Worm (Caenorhabditis elegans) whole organism, L4 larva: ENCODE data around the gene eak-7.
A peak's percentile ranks its signal among the peaks of the same experiment; 100 is the strongest.

Experiments
- F10B5.3 ChIP-seq: sonication (generic microtip); optimal IDR thresholded peaks from 2 replicates; lab custom pipeline; 2016; ENCODE audit warnings: mild to moderate bottlenecking, missing genetic modification characterization, missing compliant biosample characterization
- F26F4.8 ChIP-seq: fragments of 200-800 bp; sonication (Bioruptor generic); conservative IDR thresholded peaks from 2 replicates; pipeline ENCODE4 v1.3.6; 2022; ENCODE audit warnings: missing genetic modification characterization, missing compliant biosample characterization
- F44E2.7 ChIP-seq: fragments of 200-800 bp; sonication (Bioruptor generic); IDR thresholded peaks from 2 replicates; pipeline ENCODE4 v2.1.2; 2022; ENCODE audit warnings: missing genetic modification characterization, missing compliant biosample characterization
- F49E8.2 ChIP-seq: sonication (generic microtip); optimal IDR thresholded peaks from 2 replicates; lab custom pipeline; 2016; ENCODE audit warnings: missing compliant biosample characterization, mild to moderate bottlenecking, missing genetic modification characterization, borderline replicate concordance
- R02D3.7 ChIP-seq: fragments of 150-350 bp; sonication (generic microtip); optimal IDR thresholded peaks from 3 replicates; lab custom pipeline; 2014; ENCODE audit warnings: missing biosample characterization, missing genetic modification characterization
- T26A8.4 ChIP-seq: fragments of 200-800 bp; sonication (Bioruptor generic); IDR thresholded peaks from 2 replicates; pipeline ENCODE4 v1.3.6; 2022; ENCODE audit warnings: missing genetic modification characterization, missing compliant biosample characterization
- Y48G9A.11 ChIP-seq: fragments of 200-800 bp; sonication (Bioruptor generic); IDR thresholded peaks from 2 replicates; pipeline ENCODE4 v1.3.6; 2022; ENCODE audit warnings: missing genetic modification reagents, missing genetic modification characterization, missing compliant biosample characterization
- aha-1 ChIP-seq: fragments of 150-350 bp; peaks from one replicate; lab custom pipeline; 2014; ENCODE audit warnings: missing biosample characterization, missing genetic modification characterization
- attf-4 ChIP-seq: sonication (generic microtip); optimal IDR thresholded peaks from 3 replicates; lab custom pipeline; 2017; ENCODE audit warnings: missing biosample characterization, missing genetic modification characterization
- ceh-32 ChIP-seq: sonication (generic microtip); optimal IDR thresholded peaks from 2 replicates; lab custom pipeline; 2016; ENCODE audit warnings: mild to moderate bottlenecking, missing genetic modification characterization, missing compliant biosample characterization; ENCODE audit not compliant: poor library complexity
- ceh-44 ChIP-seq: fragments of 200-800 bp; sonication (Bioruptor generic); IDR thresholded peaks from 2 replicates; pipeline ENCODE4 v1.3.6; 2022; ENCODE audit warnings: missing genetic modification reagents, missing genetic modification characterization, missing compliant biosample characterization
- ceh-62 ChIP-seq: sonication (generic microtip); optimal IDR thresholded peaks from 2 replicates; lab custom pipeline; 2017; ENCODE audit warnings: missing biosample characterization, missing genetic modification characterization
- cey-2 ChIP-seq: sonication (generic microtip); optimal IDR thresholded peaks from 3 replicates; lab custom pipeline; 2017; ENCODE audit warnings: missing genetic modification characterization, mild to moderate bottlenecking, missing compliant biosample characterization, antibody characterized with exemption, borderline replicate concordance; ENCODE audit not compliant: insufficient read depth
- dpl-1 ChIP-seq: fragments of 150-350 bp; optimal IDR thresholded peaks from 2 replicates; lab custom pipeline; 2014; ENCODE audit warnings: missing biosample characterization, missing genetic modification reagents, missing genetic modification characterization
- duxl-1 ChIP-seq: sonication (generic microtip); optimal IDR thresholded peaks from 2 replicates; lab custom pipeline; 2016; ENCODE audit warnings: mild to moderate bottlenecking, missing genetic modification characterization, moderate library complexity, missing compliant biosample characterization; ENCODE audit not compliant: poor library complexity
- egl-43 ChIP-seq: fragments of 200-800 bp; sonication (Bioruptor generic); IDR thresholded peaks from 2 replicates; pipeline ENCODE4 v1.3.6; 2022; ENCODE audit warnings: missing genetic modification reagents, missing genetic modification characterization, missing compliant biosample characterization
- gei-8 ChIP-seq: fragments of 200-800 bp; sonication (Bioruptor generic); optimal IDR thresholded peaks from 2 replicates; lab custom pipeline; 2018; ENCODE audit warnings: mild to moderate bottlenecking, missing genetic modification characterization, missing compliant biosample characterization
- hmg-1.1 ChIP-seq: fragments of 200-800 bp; sonication (Bioruptor generic); IDR thresholded peaks from 2 replicates; pipeline ENCODE4 v1.3.6; 2022; ENCODE audit warnings: missing genetic modification reagents, missing genetic modification characterization, missing compliant biosample characterization
- lin-39 ChIP-seq: fragments of 150-350 bp; optimal IDR thresholded peaks from 2 replicates; lab custom pipeline; 2014; ENCODE audit warnings: missing biosample characterization, missing genetic modification reagents, missing genetic modification characterization
- lir-3 ChIP-seq: sonication (generic microtip); optimal IDR thresholded peaks from 2 replicates; lab custom pipeline; 2016; ENCODE audit warnings: mild to moderate bottlenecking, missing genetic modification characterization, missing compliant biosample characterization
- lsy-2 ChIP-seq, 2 experiments: fragments of 150-350 bp in 1 of 2; sonication (generic microtip) in 1 of 2; optimal IDR thresholded peaks; 2 replicates each; lab custom pipeline; 2014 to 2017; ENCODE audit warnings: missing biosample characterization in 2 of 2, missing genetic modification characterization in 2 of 2
- madf-5 ChIP-seq, 2 experiments: fragments of 200-800 bp; sonication (Bioruptor generic); IDR thresholded peaks; 2 replicates each; pipeline ENCODE4 v1.3.6; 2022; ENCODE audit warnings: missing compliant biosample characterization in 2 of 2, missing genetic modification characterization in 2 of 2
- madf-9 ChIP-seq: fragments of 200-800 bp; sonication (Bioruptor generic); conservative IDR thresholded peaks from 2 replicates; pipeline ENCODE4 v1.3.6; 2022; ENCODE audit warnings: missing genetic modification reagents, missing genetic modification characterization, missing compliant biosample characterization
- nhr-102 ChIP-seq: sonication (generic microtip); optimal IDR thresholded peaks from 2 replicates; lab custom pipeline; 2016; ENCODE audit warnings: mild to moderate bottlenecking, missing genetic modification characterization, moderate library complexity, missing compliant biosample characterization
- nhr-237 ChIP-seq: sonication (generic microtip); optimal IDR thresholded peaks from 2 replicates; lab custom pipeline; 2017; ENCODE audit warnings: missing biosample characterization, missing genetic modification characterization
- nhr-25 ChIP-seq: sonication (generic microtip); optimal IDR thresholded peaks from 2 replicates; lab custom pipeline; 2017; ENCODE audit warnings: missing genetic modification characterization, mild to moderate bottlenecking, missing compliant biosample characterization, antibody characterized with exemption, moderate library complexity, borderline replicate concordance; ENCODE audit not compliant: insufficient read depth
- nhr-28 ChIP-seq: fragments of 150-350 bp; optimal IDR thresholded peaks from 2 replicates; lab custom pipeline; 2014; ENCODE audit warnings: missing biosample characterization, missing genetic modification characterization
- nhr-42 ChIP-seq: fragments of 200-800 bp; sonication (Bioruptor generic); IDR thresholded peaks from 2 replicates; pipeline ENCODE4 v1.3.6; 2022; ENCODE audit warnings: missing genetic modification characterization, missing compliant biosample characterization
- nhr-77 ChIP-seq: fragments of 150-350 bp; optimal IDR thresholded peaks from 2 replicates; lab custom pipeline; 2014; ENCODE audit warnings: missing biosample characterization, missing genetic modification characterization
- pqm-1 ChIP-seq: sonication (generic microtip); optimal IDR thresholded peaks from 2 replicates; lab custom pipeline; 2017; ENCODE audit warnings: missing biosample characterization, missing genetic modification characterization
- snpc-4 ChIP-seq: fragments of 150-350 bp; optimal IDR thresholded peaks from 2 replicates; lab custom pipeline; 2014; ENCODE audit warnings: missing biosample characterization, missing genetic modification characterization
- unc-62 ChIP-seq, 3 experiments: fragments of 150-350 bp in 1 of 3; sonication (generic microtip); optimal IDR thresholded peaks in 2 of 3; peaks in 1 of 3; 1 replicate in 1 of 3; 2 replicates in 2 of 3; lab custom pipeline; 2014 to 2017; ENCODE audit warnings: missing biosample characterization in 3 of 3, missing genetic modification characterization in 3 of 3, missing genetic modification reagents in 3 of 3, missing genotype in 1 of 3
- vab-7 ChIP-seq: fragments of 200-800 bp; sonication (Bioruptor generic); IDR thresholded peaks from 2 replicates; pipeline ENCODE4 v1.3.6; 2022; ENCODE audit warnings: missing genetic modification reagents, missing genetic modification characterization, missing compliant biosample characterization

Gene eak-7

ce11 chrIV:12540242-12540641 lies 25.5 kb downstream of the eak-7 start:
- TF ChIP-seq dpl-1 (GFP tag; lab: Kevin White, UChicago) (no peak), F44E2.7 (GFP tag; lab: Robert Waterston, UW) (no peak), lin-39 (tag; lab: Kevin White, UChicago) (no peak), lsy-2 (tag; optimal IDR thresholded peaks at IDR 0.05; lab: Kevin White, UChicago) (no peak), ceh-62 (tag; lab: Kevin White, UChicago) (no peak), R02D3.7 (tag; lab: Kevin White, UChicago) (no peak), F10B5.3 (tag; lab: Kevin White, UChicago) (no peak), pqm-1 (tag; lab: Kevin White, UChicago) (no peak), hmg-1.1 (GFP tag; lab: Robert Waterston, UW) (no peak), F49E8.2 (tag; lab: Kevin White, UChicago) (no peak), nhr-42 (no peak), vab-7 (no peak), nhr-102 (no peak), attf-4 (tag; lab: Kevin White, UChicago) (no peak)

ce11 chrIV:12537694-12538093 lies 28.1 kb downstream of the eak-7 start:
- TF ChIP-seq unc-62 (GFP tag; optimal IDR thresholded peaks at IDR 0.05 in 1 of 2; lab: Kevin White, UChicago) (peak in 1 of 2 experiments; percentile 57), unc-62 (tag; optimal IDR thresholded peaks at IDR 0.05; lab: Kevin White, UChicago) (no peak), T26A8.4 (GFP tag; lab: Robert Waterston, UW) (no peak), aha-1 (tag; lab: Kevin White, UChicago) (peak; percentile 67)

- TF ChIP-seq lir-3 (tag; lab: Kevin White, UChicago) (no peak), F10B5.3 (tag; lab: Kevin White, UChicago) (no peak), nhr-25 (no peak), nhr-77 (tag; lab: Kevin White, UChicago) (no peak)
- TF ChIP-seq, all 104 proteins: peak for 0
Observed at ce11 chrIV:12536358-12536757, 29.4 kb downstream of the eak-7 start.

- TF ChIP-seq cey-2 (tag; lab: Kevin White, UChicago) (no peak), aha-1 (tag; lab: Kevin White, UChicago) (peak; percentile 21)
Observed at ce11 chrIV:12531464-12531863, 34.3 kb downstream of the eak-7 start.

- TF ChIP-seq snpc-4 (no peak), Y48G9A.11 (no peak), F26F4.8 (GFP tag; lab: Robert Waterston, UW) (no peak), nhr-28 (no peak), ceh-32 (tag; lab: Kevin White, UChicago) (no peak), ceh-44 (no peak), T26A8.4 (GFP tag; lab: Robert Waterston, UW) (no peak), madf-5 (GFP tag; IDR thresholded peaks at IDR 0.05; lab: Robert Waterston, UW) (no peak), gei-8 (GFP tag; lab: Kevin White, UChicago) (no peak), egl-43 (GFP tag; lab: Robert Waterston, UW) (no peak), lir-3 (tag; lab: Kevin White, UChicago) (no peak), nhr-237 (tag; lab: Kevin White, UChicago) (no peak), madf-9 (no peak), duxl-1 (no peak)
Observed at ce11 chrIV:12531047-12531446, 34.7 kb downstream of the eak-7 start, which contains the start of gene F53B2.5. TSS of gene F53B2.5 (minus strand) at chrIV:12531147.
